Fruit fly (Drosophila melanogaster) Kc167 (cell line): ENCODE results near the gene CG9784.

ENCODE experiments used
- Myc ChIP-seq: fragments of >200 bp; optimal IDR thresholded peaks from 2 replicates; lab custom pipeline; 2017; ENCODE audit warnings: missing external identifiers
- Sin3A ChIP-seq: fragments of >200 bp; optimal IDR thresholded peaks from 2 replicates; lab custom pipeline; 2018; ENCODE audit warnings: missing external identifiers
- h ChIP-seq: fragments of >200 bp; optimal IDR thresholded peaks from 3 replicates; lab custom pipeline; 2018; ENCODE audit warnings: missing external identifiers

dm6 chrX:16637594-16638485, 38.8 kb upstream of the CG9784 start, which contains the start of gene RpS19a:
- no peak for TF ChIP-seq Myc
- TF ChIP-seq Sin3A (lab: Kevin White, UChicago), result no peak
- no peak for TF ChIP-seq h
